Fruit fly (Drosophila melanogaster): ENCODE data around the gene CG2604.
A peak's percentile ranks its signal among the peaks of the same experiment; 100 is the strongest.

The CG2604 gene

dm6 chr3R:5214162-5214916 is 8.8 kb downstream of the CG2604 start:
- no peak for TF ChIP-seq CG17801 (GFP tag; optimal IDR thresholded peaks at IDR 0.05; ENCODE audit: partially characterized antibody)

dm6 chr3R:5213309-5213708 is 9.9 kb downstream of the CG2604 start:
- TF ChIP-seq CG17801 (GFP tag; optimal IDR thresholded peaks at IDR 0.05; ENCODE audit: partially characterized antibody) = no peak

DNA sequence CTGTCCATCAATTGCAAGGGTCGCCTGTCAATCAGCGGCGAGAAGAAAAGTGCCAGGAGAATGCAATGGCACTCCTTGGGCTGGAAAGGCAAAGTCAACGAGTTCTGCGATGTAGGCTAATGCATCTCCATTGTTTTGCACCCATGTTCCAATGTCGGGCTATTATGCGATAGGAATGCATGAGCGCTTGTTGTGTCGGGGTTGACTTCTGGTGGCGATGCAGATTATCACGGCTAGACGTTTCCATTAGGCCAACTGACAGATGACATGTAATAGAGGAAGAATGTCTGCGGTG is 10.5 kb downstream of the CG2604 start:
- no peak for TF ChIP-seq CG17801 (GFP tag; optimal IDR thresholded peaks at IDR 0.05; ENCODE audit: partially characterized antibody)

dm6 chr3R:5211901-5212758 is 11.0 kb downstream of the CG2604 start:
- no peak for TF ChIP-seq CG17801 (GFP tag; optimal IDR thresholded peaks at IDR 0.05; ENCODE audit: partially characterized antibody)

DNA sequence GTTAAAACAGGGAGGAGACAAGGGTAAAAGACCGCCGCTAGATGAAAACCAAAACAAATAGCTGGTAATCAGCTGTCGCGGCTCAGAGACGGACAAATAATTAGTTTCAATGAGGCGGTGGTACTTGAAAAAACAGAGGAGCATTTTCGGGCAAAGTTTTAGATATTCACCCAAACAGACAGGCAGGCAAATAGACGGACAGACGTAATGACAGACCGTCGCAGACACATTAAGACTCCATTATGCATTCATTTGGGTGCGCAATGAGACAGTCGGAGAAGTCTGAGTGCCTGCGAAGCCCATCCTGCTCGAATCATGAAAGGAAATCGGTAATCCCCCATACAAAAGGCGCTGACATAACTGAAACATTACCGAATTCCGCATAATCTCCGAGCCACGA is 11.8 kb downstream of the CG2604 start:
- no peak for TF ChIP-seq CG17801 (GFP tag; optimal IDR thresholded peaks at IDR 0.05; ENCODE audit: partially characterized antibody)

- peak; percentile 57 for TF ChIP-seq CG17801 (GFP tag; optimal IDR thresholded peaks at IDR 0.05; ENCODE audit: partially characterized antibody)
These were observed 13.7 kb downstream of the CG2604 start for dm6 chr3R:5209481-5209880.

dm6 chr3R:5208115-5208365 is 15.1 kb downstream of the CG2604 start:
- no peak for TF ChIP-seq CG17801 (GFP tag; optimal IDR thresholded peaks at IDR 0.05; ENCODE audit: partially characterized antibody)

DNA sequence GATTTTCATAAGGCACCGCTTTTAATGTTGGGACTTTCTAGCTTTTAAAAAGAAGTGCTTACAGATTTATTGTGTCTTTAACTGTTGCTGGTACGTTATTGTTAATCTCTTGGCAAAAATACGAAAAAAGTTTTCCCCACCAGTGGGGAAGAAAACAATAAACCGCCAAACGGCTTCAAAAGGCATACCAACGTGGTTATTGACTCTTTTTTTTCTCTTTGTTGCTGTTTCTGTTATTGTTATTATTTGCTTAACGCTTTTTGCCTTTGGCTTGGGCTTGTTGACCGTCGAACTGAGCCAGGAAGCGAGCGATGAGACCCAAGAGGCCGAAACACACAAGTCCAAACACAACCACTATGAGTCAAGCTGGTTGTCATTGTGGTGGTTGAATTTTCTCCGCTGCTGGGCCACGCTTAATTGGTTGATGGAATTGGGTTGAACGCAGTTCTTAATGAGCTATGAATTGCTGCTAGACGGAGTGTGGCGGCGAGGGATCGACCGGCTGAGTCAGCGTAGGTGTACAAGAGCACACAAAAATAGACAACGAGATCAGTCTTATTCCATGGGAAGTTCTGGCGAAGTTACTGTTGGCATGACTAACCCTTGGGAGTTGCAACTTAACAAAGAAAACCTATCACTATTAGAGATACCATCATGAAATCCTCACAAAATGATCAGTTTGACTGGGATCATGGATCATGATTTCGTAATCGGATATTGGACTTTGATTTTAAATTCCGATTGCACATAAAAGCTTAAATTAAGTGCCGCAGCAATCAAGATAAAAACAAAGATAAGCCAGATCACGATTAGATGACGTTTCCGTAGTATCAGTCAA is 15.7 kb downstream of the CG2604 start:
- no peak for TF ChIP-seq CG17801 (GFP tag; optimal IDR thresholded peaks at IDR 0.05; ENCODE audit: partially characterized antibody)

dm6 chr3R:5205319-5206033 is 17.7 kb downstream of the CG2604 start:
- no peak for TF ChIP-seq CG17801 (GFP tag; optimal IDR thresholded peaks at IDR 0.05; ENCODE audit: partially characterized antibody)

DNA sequence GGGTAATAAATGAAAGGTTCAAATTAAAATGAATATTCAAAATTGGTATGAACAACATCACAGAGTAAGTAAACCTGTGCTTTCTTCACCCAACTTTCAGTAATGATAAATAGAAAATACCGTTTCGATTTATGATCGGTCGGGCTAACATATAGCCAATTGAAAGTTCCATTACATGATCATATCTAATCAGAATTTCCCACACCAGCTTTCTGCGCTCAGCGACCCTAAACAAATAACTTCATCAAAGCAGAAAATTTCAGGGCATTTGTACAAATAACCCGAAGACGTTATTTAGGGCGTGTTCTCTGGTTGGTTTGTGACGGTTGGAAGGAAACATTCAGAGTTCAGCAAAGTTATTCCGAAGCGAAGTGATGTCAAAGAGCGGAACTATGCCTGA is 19.4 kb downstream of the CG2604 start:
- no peak for TF ChIP-seq CG17801 (GFP tag; optimal IDR thresholded peaks at IDR 0.05; ENCODE audit: partially characterized antibody)

dm6 chr3R:5199581-5199980 is 23.6 kb downstream of the CG2604 start:
- TF ChIP-seq CG17801 (GFP tag; optimal IDR thresholded peaks at IDR 0.05; ENCODE audit: partially characterized antibody) = no peak

DNA sequence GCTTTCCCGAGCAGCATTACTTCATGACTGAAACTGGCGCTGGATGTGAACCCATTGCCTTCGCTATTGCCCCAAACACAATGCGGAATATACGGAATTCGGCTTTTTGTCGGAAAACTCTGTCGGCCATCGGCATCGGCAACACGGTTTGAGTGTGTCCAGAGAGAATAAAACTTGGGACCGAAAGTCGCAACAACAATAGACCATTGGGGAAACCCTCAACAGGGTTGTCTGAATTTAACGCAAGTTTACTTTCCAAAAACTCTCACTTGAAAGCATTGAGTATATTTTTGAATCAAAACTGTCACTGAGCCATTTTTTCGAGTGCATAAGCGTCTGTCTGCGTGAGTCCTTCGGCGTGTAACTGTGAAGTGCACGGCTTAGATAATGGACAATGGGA is 24.9 kb downstream of the CG2604 start:
- no peak for TF ChIP-seq CG17801 (GFP tag; optimal IDR thresholded peaks at IDR 0.05; ENCODE audit: partially characterized antibody)

- no peak for TF ChIP-seq CG17801 (GFP tag; optimal IDR thresholded peaks at IDR 0.05; ENCODE audit: partially characterized antibody)
These were observed 29.9 kb downstream of the CG2604 start for dm6 chr3R:5193271-5193670.

- TF ChIP-seq CG17801 (GFP tag; optimal IDR thresholded peaks at IDR 0.05; ENCODE audit: partially characterized antibody) = no peak
These were observed 35.4 kb downstream of the CG2604 start for dm6 chr3R:5187806-5188205.

DNA sequence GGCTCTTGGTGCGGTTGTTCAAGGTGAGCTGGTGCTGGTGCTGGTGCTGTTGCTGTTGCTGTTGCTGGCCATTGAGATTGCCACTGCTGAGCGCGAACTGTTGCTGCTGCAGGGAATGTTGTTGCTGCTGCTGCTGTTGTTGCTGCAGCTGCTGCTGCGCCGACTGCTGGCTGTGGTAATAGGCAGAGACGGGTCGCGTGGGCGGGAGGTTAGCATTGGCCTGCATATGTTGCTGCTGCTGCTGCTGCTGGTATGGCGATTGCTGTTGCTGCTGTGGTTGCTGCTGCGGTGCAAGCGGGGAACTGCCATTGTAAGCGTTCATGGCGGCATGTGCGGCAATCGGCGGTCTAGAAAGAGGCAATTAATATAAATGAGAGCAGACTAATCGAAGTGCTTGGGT is 47.2 kb downstream of the CG2604 start:
- TF ChIP-seq CG17801 (GFP tag; optimal IDR thresholded peaks at IDR 0.05; ENCODE audit: partially characterized antibody) = no peak
